Fruit fly (Drosophila melanogaster): ENCODE results near the gene Jon65Aii.

Gene Jon65Aii

DNA sequence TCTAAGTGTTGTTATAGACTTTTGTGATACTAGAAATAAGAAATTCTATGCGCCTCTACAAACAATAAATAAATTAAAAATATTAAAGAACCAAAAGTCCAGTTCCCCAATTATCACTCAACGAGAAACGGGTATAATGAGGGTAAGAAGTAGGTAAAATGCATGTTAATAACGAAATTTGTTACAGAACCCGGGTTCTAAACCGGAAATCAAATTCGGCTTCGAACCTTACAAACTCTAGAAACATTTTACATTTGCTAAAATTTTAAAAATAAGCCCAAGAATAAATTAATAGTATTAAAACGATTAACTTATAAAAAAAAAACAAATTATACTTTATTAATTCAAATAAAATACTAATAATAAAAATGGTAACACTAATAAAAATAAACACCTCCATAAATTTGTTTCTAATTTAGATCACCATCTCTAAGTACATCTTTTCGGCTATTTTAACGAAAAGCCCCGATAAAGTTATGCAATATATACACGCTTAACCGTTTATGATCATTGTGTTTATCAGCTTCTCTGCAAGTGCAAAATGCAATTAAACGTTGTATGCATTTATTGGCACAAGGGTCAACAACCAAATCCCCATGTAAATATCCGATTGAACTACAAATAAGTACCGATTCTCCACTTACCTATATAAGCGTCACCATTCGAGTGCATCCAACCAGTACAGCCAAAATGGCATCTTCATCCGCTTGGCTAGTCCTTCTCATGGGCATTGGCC, 19.5 kb downstream of the Jon65Aii start, which contains the start of gene CG6602 (continued):
- peak; percentile 82 for TF ChIP-seq CG15514 (GFP tag; optimal IDR thresholded peaks at IDR 0.05)
- TF ChIP-seq CG1529 (GFP tag; optimal IDR thresholded peaks at IDR 0.05) = peak; percentile 28
- TF ChIP-seq sim (GFP tag; IDR thresholded peaks at IDR 0.05) = no peak
- peak; percentile 68 for TF ChIP-seq al (GFP tag; IDR thresholded peaks at IDR 0.05)
- no peak for TF ChIP-seq hb (GFP tag; IDR thresholded peaks at IDR 0.05; ENCODE audit: partially characterized antibody)
- peak; percentile 75 for TF ChIP-seq Sox100B (GFP tag; optimal IDR thresholded peaks at IDR 0.05)
- peak; percentile 35 for TF ChIP-seq CG10543 (GFP tag; optimal IDR thresholded peaks at IDR 0.05)
- TF ChIP-seq GATAe (GFP tag; conservative IDR thresholded peaks at IDR 0.05) = no peak
- TF ChIP-seq Sin3A (optimal IDR thresholded peaks at IDR 0.05) = no peak
- no peak for TF ChIP-seq Lpt (GFP tag; optimal IDR thresholded peaks at IDR 0.05)
- TF ChIP-seq HLHmδ (GFP tag; optimal IDR thresholded peaks at IDR 0.05) = no peak
- TF ChIP-seq D (optimal IDR thresholded peaks at IDR 0.05) = no peak
- TF ChIP-seq D (GFP tag; optimal IDR thresholded peaks at IDR 0.05) = peak; percentile 67
- TF ChIP-seq onecut (GFP tag; IDR thresholded peaks at IDR 0.05) = peak; percentile 66
- TF ChIP-seq CG8765 (GFP tag; IDR thresholded peaks at IDR 0.05) = no peak
- peak; percentile 22 for TF ChIP-seq Hmx (GFP tag; optimal IDR thresholded peaks at IDR 0.05)
- no peak for TF ChIP-seq Adf1 (GFP tag; IDR thresholded peaks at IDR 0.05)
- TF ChIP-seq Doc2 (GFP tag; IDR thresholded peaks at IDR 0.05) = no peak
- peak; percentile 5; the same call in 1 of the 2 replicates for TF ChIP-seq CG43689 (GFP tag; IDR thresholded peaks at IDR 0.05)
- no peak for TF ChIP-seq her (GFP tag; optimal IDR thresholded peaks at IDR 0.05)
- peak; percentile 97 for TF ChIP-seq Ets65A (GFP tag)
- TF ChIP-seq scrt (GFP tag; optimal IDR thresholded peaks at IDR 0.05) = peak; percentile 67
- TF ChIP-seq Doc3 (GFP tag; IDR thresholded peaks at IDR 0.05; ENCODE audit: partially characterized antibody) = no peak
- TF ChIP-seq CG2202 (tag; optimal IDR thresholded peaks at IDR 0.05) = peak; percentile 23
- TF ChIP-seq wek (GFP tag; optimal IDR thresholded peaks at IDR 0.05) = peak; percentile 6
- peak; percentile 53 for TF ChIP-seq NC2β (GFP tag; optimal IDR thresholded peaks at IDR 0.05)
- 0 out of 2 replicates have a peak, but pooled peaks have one; percentile 38 for TF ChIP-seq CG4404 (GFP tag; IDR thresholded peaks at IDR 0.05)
- peak; percentile 77 for TF ChIP-seq CG4328 (GFP tag; optimal IDR thresholded peaks at IDR 0.05)
- TF ChIP-seq CG14860 (GFP tag; IDR thresholded peaks at IDR 0.05; ENCODE audit: partially characterized antibody) = no peak
- peak; percentile 76 for TF ChIP-seq otp (GFP tag; IDR thresholded peaks at IDR 0.05)
- TF ChIP-seq hth (optimal IDR thresholded peaks at IDR 0.05) = no peak
- TF ChIP-seq gce (GFP tag; IDR thresholded peaks at IDR 0.05) = peak; percentile 50; the same call in 1 of the 3 replicates
- TF ChIP-seq CG1602 (GFP tag; optimal IDR thresholded peaks at IDR 0.05) = peak; percentile 38
- peak; percentile 47 for TF ChIP-seq E2f2 (GFP tag; IDR thresholded peaks at IDR 0.05)
- TF ChIP-seq Hsf (GFP tag; optimal IDR thresholded peaks at IDR 0.05) = peak; percentile 60
- no peak for TF ChIP-seq HmgD (GFP tag; optimal IDR thresholded peaks at IDR 0.05)
- peak in 1 of 2 experiments; percentile 13 for TF ChIP-seq crp (GFP tag; optimal IDR thresholded peaks at IDR 0.05)
- TF ChIP-seq seq (GFP tag; IDR thresholded peaks at IDR 0.05) = no peak
- peak; percentile 50 for TF ChIP-seq Max (GFP tag; optimal IDR thresholded peaks at IDR 0.05)
- peak; percentile 81 for TF ChIP-seq Ptx1 (GFP tag; IDR thresholded peaks at IDR 0.05)
- TF ChIP-seq CG13775 (GFP tag; optimal IDR thresholded peaks at IDR 0.05) = peak; percentile 69
- no peak for TF ChIP-seq Atf3 (GFP tag; optimal IDR thresholded peaks at IDR 0.05)
- TF ChIP-seq D19A (tag; optimal IDR thresholded peaks at IDR 0.05) = peak; percentile 45
- TF ChIP-seq CG18011 (GFP tag; optimal IDR thresholded peaks at IDR 0.05) = peak; percentile 45
- TF ChIP-seq vfl (GFP tag; optimal IDR thresholded peaks at IDR 0.05) = no peak
- peak; percentile 91 for TF ChIP-seq CG7987 (GFP tag; optimal IDR thresholded peaks at IDR 0.05)
- peak; percentile 14 for TF ChIP-seq TFAM (GFP tag; optimal IDR thresholded peaks at IDR 0.05)
- TF ChIP-seq Aef1 (GFP tag; IDR thresholded peaks at IDR 0.05) = peak; percentile 69; the same call in 2 of the 3 replicates
- TF ChIP-seq CG14014 (GFP tag; IDR thresholded peaks at IDR 0.05) = peak; percentile 67
- peak in 1 of 2 experiments; percentile 49 for TF ChIP-seq bsh (GFP tag; optimal IDR thresholded peaks at IDR 0.05)
- peak; percentile 83 for TF ChIP-seq ase (GFP tag; IDR thresholded peaks at IDR 0.05)

Measured in whole organism, embryonic.